Fruit fly (Drosophila melanogaster) whole organism, prepupa: ENCODE results near the gene Gad1.

Experiments used
- Blimp-1 ChIP-seq: fragments of 200-800 bp; sonication (Bioruptor generic); optimal IDR thresholded peaks from 3 replicates; lab custom pipeline; 2017; ENCODE audit warnings: missing biosample characterization, missing genetic modification characterization, mild to moderate bottlenecking, moderate library complexity, missing genetic modification reagents
- CG6808 ChIP-seq: fragments of 200-800 bp; sonication (Bioruptor generic); optimal IDR thresholded peaks from 3 replicates; lab custom pipeline; 2017; ENCODE audit warnings: missing biosample characterization, missing genetic modification characterization, mild to moderate bottlenecking, moderate library complexity, missing genetic modification reagents
- Hr4 ChIP-seq: fragments of 200-800 bp; sonication (Bioruptor generic); optimal IDR thresholded peaks from 3 replicates; lab custom pipeline; 2016; ENCODE audit warnings: missing biosample characterization, missing genetic modification characterization
- Lpt ChIP-seq: fragments of 200-800 bp; sonication (Bioruptor generic); optimal IDR thresholded peaks from 3 replicates; lab custom pipeline; 2016; ENCODE audit warnings: missing biosample characterization, missing genetic modification characterization
- OdsH ChIP-seq: fragments of 200-800 bp; sonication (Bioruptor generic); optimal IDR thresholded peaks from 3 replicates; lab custom pipeline; 2016; ENCODE audit warnings: missing biosample characterization, missing genetic modification characterization
- Smox ChIP-seq: fragments of 200-800 bp; sonication (Bioruptor generic); optimal IDR thresholded peaks from 3 replicates; lab custom pipeline; 2016; ENCODE audit warnings: missing biosample characterization, missing genetic modification characterization
- salr ChIP-seq, 2 experiments: fragments of 200-800 bp; sonication (Bioruptor generic); optimal IDR thresholded peaks; 3 replicates each; lab custom pipeline; 2016 to 2018; ENCODE audit warnings: missing biosample characterization in 2 of 2, missing genetic modification characterization in 2 of 2, mild to moderate bottlenecking in 1 of 2
- ss ChIP-seq, 2 experiments: fragments of 200-800 bp; sonication (Bioruptor generic); optimal IDR thresholded peaks; 2 replicates in 1 of 2; 3 replicates in 1 of 2; lab custom pipeline; 2017 to 2018; ENCODE audit warnings: mild to moderate bottlenecking in 2 of 2, missing biosample characterization in 2 of 2, missing genetic modification characterization in 2 of 2, moderate library complexity in 1 of 2
- vri ChIP-seq: fragments of 200-800 bp; sonication (Bioruptor generic); optimal IDR thresholded peaks from 3 replicates; lab custom pipeline; 2016; ENCODE audit warnings: missing biosample characterization, mild to moderate bottlenecking, missing genetic modification characterization

DNA sequence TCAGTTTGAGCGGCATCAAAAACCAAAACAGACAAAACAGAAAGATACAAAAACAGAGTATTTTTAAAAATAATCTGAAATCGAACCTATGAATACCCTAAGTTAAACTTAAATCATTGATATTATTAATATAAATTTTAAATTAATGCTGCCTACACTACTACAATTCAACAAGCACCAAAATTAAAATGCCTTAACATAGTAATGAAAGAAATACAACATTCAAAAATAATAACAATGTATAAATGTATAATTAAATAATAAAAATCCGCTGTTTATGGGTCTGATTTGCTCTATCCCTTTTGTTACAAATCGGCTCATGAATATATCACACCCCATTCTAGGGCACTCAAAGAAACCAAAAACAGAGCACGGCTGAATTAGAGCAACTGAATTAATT is 39.5 kb downstream of the Gad1 start:
- TF ChIP-seq vri: no peak
- no peak for TF ChIP-seq OdsH (GFP tag; lab: Kevin White, UChicago)
- TF ChIP-seq salr (GFP tag; optimal IDR thresholded peaks at IDR 0.05; lab: Kevin White, UChicago): no peak
- TF ChIP-seq Hr4 (GFP tag; lab: Kevin White, UChicago): no peak
- TF ChIP-seq Smox (GFP tag; lab: Kevin White, UChicago): no peak
- no peak for TF ChIP-seq CG6808
- no peak for TF ChIP-seq ss (GFP tag; optimal IDR thresholded peaks at IDR 0.05; lab: Kevin White, UChicago)
- TF ChIP-seq Blimp-1 (GFP tag; lab: Kevin White, UChicago): no peak
- TF ChIP-seq Lpt (GFP tag; lab: Kevin White, UChicago): no peak
